Fruit fly (Drosophila melanogaster): ENCODE data around the gene Leash.

Leash gene

DNA sequence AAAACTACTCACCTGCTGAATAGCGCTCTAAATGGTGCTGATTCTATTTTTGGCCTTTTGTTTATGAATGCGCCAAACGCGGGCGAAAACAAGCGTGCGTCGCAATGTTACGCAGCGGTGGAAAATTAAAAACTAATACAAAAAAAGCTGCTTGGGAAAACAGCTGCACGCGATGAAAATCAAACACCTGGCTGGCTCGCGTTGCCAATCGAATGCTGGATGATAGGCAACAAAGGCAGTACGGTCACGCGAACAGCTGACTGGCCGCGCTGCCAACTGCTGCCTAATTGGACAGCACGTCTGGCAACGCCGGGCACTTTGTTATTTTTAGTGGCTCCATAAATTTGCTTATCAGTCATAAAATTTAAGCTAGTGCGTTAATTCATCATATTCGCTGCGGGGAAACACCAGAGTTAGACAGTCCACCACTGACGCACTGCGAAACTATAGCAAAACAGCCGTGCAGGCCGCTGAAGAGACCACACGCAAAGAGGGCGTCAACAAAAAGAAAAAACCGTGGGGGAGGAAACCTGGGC, 16.8 kb upstream of the Leash start, which contains the start of the genes SelR and Tsp86D:
Gene SelR, minus strand, starts transcription at position 216 of the 536 bp plus-strand sequence.
Gene Tsp86D, plus strand, starts transcription at position 282 of the 536 bp plus-strand sequence.
- TF ChIP-seq ttk (optimal IDR thresholded peaks at IDR 0.05) (no peak), insv (optimal IDR thresholded peaks at IDR 0.05) (no peak), h (optimal IDR thresholded peaks at IDR 0.05) (no peak), Myc (optimal IDR thresholded peaks at IDR 0.05) (no peak), Sin3A (optimal IDR thresholded peaks at IDR 0.05) (no peak), psq (optimal IDR thresholded peaks at IDR 0.05) (no peak)

DNA sequence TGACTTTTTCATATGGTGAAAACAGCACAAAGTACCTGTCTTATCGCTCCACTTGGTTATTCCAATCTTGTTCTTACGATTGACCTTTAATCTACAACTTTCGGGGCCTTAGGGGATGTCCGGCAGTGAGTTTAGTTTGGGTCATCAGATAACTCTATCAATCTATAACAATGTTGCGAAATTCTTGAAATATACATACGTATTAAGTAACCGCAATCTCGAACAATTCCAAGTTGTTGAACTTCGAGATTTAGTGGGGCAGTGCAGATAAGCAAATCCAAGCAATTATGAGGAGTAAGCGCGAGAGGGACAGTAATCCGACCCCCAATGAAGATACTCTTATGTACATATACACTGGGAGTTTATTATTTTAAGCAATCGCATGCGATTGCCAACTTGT, 14.8 kb upstream of the Leash start:
- no peak for TF ChIP-seq Sin3A (optimal IDR thresholded peaks at IDR 0.05)
- TF ChIP-seq ttk (optimal IDR thresholded peaks at IDR 0.05), result no peak
- TF ChIP-seq insv (optimal IDR thresholded peaks at IDR 0.05), result no peak
- no peak for TF ChIP-seq psq (optimal IDR thresholded peaks at IDR 0.05)
- TF ChIP-seq h (optimal IDR thresholded peaks at IDR 0.05), result no peak
- no peak for TF ChIP-seq Myc (optimal IDR thresholded peaks at IDR 0.05)

DNA sequence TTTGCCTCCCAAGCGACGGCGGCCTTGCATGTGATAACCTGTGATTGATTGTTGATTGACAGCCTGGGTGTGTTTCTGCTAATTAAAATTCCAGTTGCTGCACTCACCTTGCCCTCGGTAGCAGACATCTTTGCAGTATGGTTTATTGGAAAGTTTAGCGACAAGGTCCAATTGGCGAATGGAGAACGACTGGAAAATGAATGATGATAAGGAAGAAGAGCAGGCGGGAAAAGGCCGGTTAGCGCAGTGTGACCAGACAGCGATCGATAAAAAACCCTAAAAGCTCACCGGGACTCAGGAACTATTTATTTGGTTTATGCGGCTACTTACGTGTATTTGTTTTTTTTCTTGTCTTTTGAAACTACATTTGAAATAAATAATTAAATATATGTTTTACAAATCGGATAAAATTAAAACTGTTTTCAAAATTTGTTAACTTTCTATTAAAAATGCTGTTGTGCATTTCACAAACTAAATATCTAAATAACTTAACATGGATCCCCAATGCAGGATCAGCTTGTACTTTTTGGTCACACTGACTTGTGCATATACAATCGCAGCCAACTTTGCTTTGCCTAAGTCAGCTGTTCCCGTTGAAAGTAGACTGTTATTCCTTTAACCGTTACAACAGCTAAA, 13.1 kb upstream of the Leash start, which contains the start of gene Fdh:
Gene Fdh, minus strand, starts transcription at position 234 of the 636 bp plus-strand sequence.
- TF ChIP-seq h (optimal IDR thresholded peaks at IDR 0.05), result no peak
- TF ChIP-seq insv (optimal IDR thresholded peaks at IDR 0.05), result no peak
- no peak for TF ChIP-seq ttk (optimal IDR thresholded peaks at IDR 0.05)
- TF ChIP-seq Sin3A (optimal IDR thresholded peaks at IDR 0.05), result no peak
- TF ChIP-seq Myc (optimal IDR thresholded peaks at IDR 0.05), result no peak
- no peak for TF ChIP-seq psq (optimal IDR thresholded peaks at IDR 0.05)

DNA sequence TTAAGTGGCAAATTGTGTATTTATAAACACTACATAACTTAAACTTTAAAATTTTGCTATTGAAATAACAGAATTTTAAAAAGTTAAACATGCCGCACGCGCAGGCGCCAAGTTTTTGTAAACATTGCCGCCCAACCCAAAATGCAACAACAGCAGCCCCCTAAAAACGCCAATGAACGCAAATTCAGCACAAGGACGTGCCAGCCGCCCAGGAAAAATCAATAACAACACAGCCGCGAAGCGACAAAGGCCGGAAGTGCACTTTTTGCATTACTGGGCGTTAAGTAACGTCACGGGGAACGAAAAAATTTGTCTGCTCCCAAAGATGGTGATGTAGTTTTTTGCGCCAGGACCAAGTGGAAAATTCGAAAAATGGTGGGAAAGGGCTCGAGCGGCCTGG, 12.5 kb upstream of the Leash start, which contains the start of gene CG4596:
Gene CG4596, plus strand, starts transcription at position 219 of the 400 bp plus-strand sequence.
- TF ChIP-seq h (optimal IDR thresholded peaks at IDR 0.05) (no peak), Sin3A (optimal IDR thresholded peaks at IDR 0.05) (no peak), psq (optimal IDR thresholded peaks at IDR 0.05) (no peak), ttk (optimal IDR thresholded peaks at IDR 0.05) (no peak), Myc (optimal IDR thresholded peaks at IDR 0.05) (no peak), insv (optimal IDR thresholded peaks at IDR 0.05) (no peak)

- TF ChIP-seq insv (optimal IDR thresholded peaks at IDR 0.05), result no peak
- TF ChIP-seq ttk (optimal IDR thresholded peaks at IDR 0.05), result no peak
- no peak for TF ChIP-seq h (optimal IDR thresholded peaks at IDR 0.05)
- no peak for TF ChIP-seq Myc (optimal IDR thresholded peaks at IDR 0.05)
- TF ChIP-seq psq (optimal IDR thresholded peaks at IDR 0.05), result no peak
- TF ChIP-seq Sin3A (optimal IDR thresholded peaks at IDR 0.05), result no peak
These were observed 9.6 kb upstream of the Leash start, which contains the start of gene Sodh2 for dm6 chr3R:10875515-10876434. TSS of gene Sodh2 (plus strand) at chr3R:10876384.

DNA sequence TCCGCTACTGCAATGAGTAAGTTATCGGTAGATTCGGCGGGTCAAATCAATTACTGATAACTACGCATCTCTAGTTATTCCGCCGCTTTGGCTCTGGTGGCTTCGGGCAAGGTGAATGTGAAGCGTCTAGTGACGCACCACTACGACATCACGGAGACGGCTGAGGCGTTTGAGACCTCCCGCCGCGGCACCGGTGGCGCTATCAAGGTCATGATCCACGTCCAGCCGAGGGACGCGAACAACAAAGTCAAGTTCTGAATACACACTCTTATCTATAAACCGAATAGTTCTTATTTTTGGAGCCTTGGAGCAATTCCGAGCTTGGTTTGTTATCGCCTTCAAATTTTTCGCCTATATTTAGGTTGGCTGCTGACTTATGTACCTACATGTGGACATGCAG, 7.5 kb upstream of the Leash start:
- no peak for TF ChIP-seq h (optimal IDR thresholded peaks at IDR 0.05)

DNA sequence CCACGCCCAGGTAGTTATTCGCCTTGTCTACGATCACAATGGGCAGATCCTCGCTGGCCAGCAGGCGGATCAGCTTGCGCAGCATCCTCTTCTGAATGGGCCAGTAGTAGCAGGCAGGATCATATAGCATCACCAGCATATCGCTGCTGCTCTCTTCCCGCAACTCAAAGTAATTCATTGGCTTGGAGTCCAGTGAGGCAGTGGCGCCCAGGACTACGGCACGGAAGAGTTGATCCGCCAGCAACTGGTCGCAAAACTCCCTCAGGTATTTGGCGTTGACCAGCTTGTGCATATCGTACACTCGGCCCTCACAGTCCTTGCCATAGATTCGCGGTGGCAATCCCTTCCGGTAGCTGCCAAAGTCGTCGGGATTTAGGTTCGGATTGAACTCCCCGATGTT, 6.7 kb upstream of the Leash start:
- no peak for TF ChIP-seq Myc (optimal IDR thresholded peaks at IDR 0.05)
- no peak for TF ChIP-seq Sin3A (optimal IDR thresholded peaks at IDR 0.05)
- no peak for TF ChIP-seq ttk (optimal IDR thresholded peaks at IDR 0.05)

DNA sequence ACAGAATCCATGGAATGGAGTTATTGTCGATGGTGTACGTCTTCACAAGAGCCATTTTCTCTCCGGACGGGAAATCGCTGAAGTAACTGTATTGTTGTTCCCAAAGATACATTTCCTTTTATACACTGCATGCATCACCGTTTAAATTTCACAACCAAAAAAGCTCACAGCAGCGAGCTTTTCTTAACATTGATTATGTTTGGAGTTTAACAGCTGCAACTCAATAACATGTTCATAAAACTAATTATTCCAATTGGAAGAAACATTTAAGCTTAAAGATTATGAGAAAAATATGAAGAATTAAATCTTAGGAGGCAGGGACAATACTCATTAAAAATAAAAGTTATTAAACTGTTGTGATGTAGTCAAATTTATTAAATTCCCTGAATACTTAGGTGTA, 6.1 kb upstream of the Leash start, which contains the start of gene CG14695:
Gene CG14695, minus strand, starts transcription at position 101 of the 400 bp plus-strand sequence.
- TF ChIP-seq Sin3A (optimal IDR thresholded peaks at IDR 0.05), result no peak
- no peak for TF ChIP-seq h (optimal IDR thresholded peaks at IDR 0.05)
- no peak for TF ChIP-seq psq (optimal IDR thresholded peaks at IDR 0.05)
- TF ChIP-seq insv (optimal IDR thresholded peaks at IDR 0.05), result no peak
- no peak for TF ChIP-seq Myc (optimal IDR thresholded peaks at IDR 0.05)
- TF ChIP-seq ttk (optimal IDR thresholded peaks at IDR 0.05), result no peak

dm6 chr3R:10881824-10882559, 3.3 kb upstream of the Leash start, which contains the start of gene Tpc1:
TSS of gene Tpc1 (minus strand) at chr3R:10882188.
- no peak for TF ChIP-seq Sin3A (optimal IDR thresholded peaks at IDR 0.05)
- TF ChIP-seq ttk (optimal IDR thresholded peaks at IDR 0.05), result no peak
- TF ChIP-seq h (optimal IDR thresholded peaks at IDR 0.05), result no peak
- TF ChIP-seq Myc (optimal IDR thresholded peaks at IDR 0.05), result no peak
- TF ChIP-seq psq (optimal IDR thresholded peaks at IDR 0.05), result no peak
- no peak for TF ChIP-seq insv (optimal IDR thresholded peaks at IDR 0.05)

DNA sequence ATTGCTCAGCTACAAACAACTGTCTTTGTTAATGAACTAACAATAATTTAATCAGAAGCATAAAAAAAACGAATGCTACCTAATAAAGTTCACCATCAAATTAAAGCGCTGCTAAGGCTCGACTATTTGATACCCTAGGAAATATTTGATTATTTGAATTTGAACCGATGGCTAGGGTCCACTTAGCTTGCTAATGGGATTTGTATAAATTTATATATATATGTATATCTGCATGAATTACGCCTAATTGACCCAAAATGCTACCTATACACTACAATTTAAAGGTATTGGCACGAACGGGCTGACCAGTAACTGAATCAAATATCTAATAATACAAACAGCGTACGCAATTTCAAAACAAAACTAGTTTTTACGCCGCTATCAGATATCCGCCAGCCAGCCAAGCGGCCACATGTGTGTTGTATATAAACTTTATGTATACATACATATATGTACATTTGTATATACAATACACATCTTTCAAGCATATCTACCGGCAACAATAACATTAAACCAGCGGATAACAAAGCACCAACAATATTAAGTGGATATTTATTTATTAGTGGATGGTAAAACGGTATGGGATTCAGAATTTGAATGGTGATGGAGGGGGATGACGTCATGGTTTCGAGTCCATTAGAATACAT, 1.2 kb upstream of the Leash start:
- TF ChIP-seq ttk (optimal IDR thresholded peaks at IDR 0.05) (no peak), insv (optimal IDR thresholded peaks at IDR 0.05) (no peak), h (optimal IDR thresholded peaks at IDR 0.05) (no peak), Sin3A (optimal IDR thresholded peaks at IDR 0.05) (no peak), Myc (optimal IDR thresholded peaks at IDR 0.05) (no peak), psq (optimal IDR thresholded peaks at IDR 0.05) (no peak)

Data from Kc167 (cell line).